Worm (Caenorhabditis elegans) whole organism, L3 larva: ENCODE results near the gene Y32B12B.1.

ENCODE experiments used
- ZK546.5 ChIP-seq: sonication (generic microtip); optimal IDR thresholded peaks from 2 replicates; lab custom pipeline; 2017; ENCODE audit warnings: missing biosample characterization, missing genetic modification characterization
- ama-1 ChIP-seq: fragments of 150-350 bp; optimal IDR thresholded peaks from 2 replicates; lab custom pipeline; 2018
- ceh-82 ChIP-seq: fragments of 150-350 bp; optimal IDR thresholded peaks from 2 replicates; lab custom pipeline; 2014; ENCODE audit warnings: missing biosample characterization, missing genetic modification characterization
- daf-12 ChIP-seq: fragments of 150-350 bp; optimal IDR thresholded peaks from 2 replicates; lab custom pipeline; 2014; ENCODE audit warnings: missing biosample characterization, missing genetic modification reagents, missing genetic modification characterization
- egl-27 ChIP-seq: sonication (generic microtip); optimal IDR thresholded peaks from 4 replicates; lab custom pipeline; 2017; ENCODE audit warnings: missing biosample characterization, missing genetic modification reagents, missing genetic modification characterization
- fkh-10 ChIP-seq: sonication (generic microtip); optimal IDR thresholded peaks from 2 replicates; lab custom pipeline; 2017; ENCODE audit warnings: missing biosample characterization, missing genetic modification reagents, missing genetic modification characterization
- lin-39 ChIP-seq: fragments of 150-350 bp; optimal IDR thresholded peaks from 2 replicates; lab custom pipeline; 2018; ENCODE audit warnings: missing biosample characterization, missing genetic modification reagents, missing genetic modification characterization
- nhr-23 ChIP-seq: fragments of 150-350 bp; optimal IDR thresholded peaks from 2 replicates; lab custom pipeline; 2014; ENCODE audit warnings: missing biosample characterization, missing genetic modification reagents, missing genetic modification characterization
- nhr-76 ChIP-seq: fragments of 150-350 bp; sonication (generic microtip); optimal IDR thresholded peaks from 5 replicates; lab custom pipeline; 2014; ENCODE audit warnings: missing biosample characterization, missing genetic modification characterization
- skn-1 ChIP-seq: fragments of 150-350 bp; optimal IDR thresholded peaks from 2 replicates; lab custom pipeline; 2014; ENCODE audit warnings: missing biosample characterization, missing genetic modification characterization
- snpc-4 ChIP-seq: fragments of 150-350 bp; optimal IDR thresholded peaks from 2 replicates; lab custom pipeline; 2014; ENCODE audit warnings: missing biosample characterization, missing genetic modification characterization
- unc-62 ChIP-seq: fragments of 150-350 bp; sonication (generic microtip); optimal IDR thresholded peaks from 4 replicates; lab custom pipeline; 2014; ENCODE audit warnings: missing biosample characterization, missing genetic modification reagents, missing genetic modification characterization
- ztf-11 ChIP-seq: fragments of 150-350 bp; optimal IDR thresholded peaks from 2 replicates; lab custom pipeline; 2014; ENCODE audit warnings: missing biosample characterization, missing genetic modification characterization

DNA sequence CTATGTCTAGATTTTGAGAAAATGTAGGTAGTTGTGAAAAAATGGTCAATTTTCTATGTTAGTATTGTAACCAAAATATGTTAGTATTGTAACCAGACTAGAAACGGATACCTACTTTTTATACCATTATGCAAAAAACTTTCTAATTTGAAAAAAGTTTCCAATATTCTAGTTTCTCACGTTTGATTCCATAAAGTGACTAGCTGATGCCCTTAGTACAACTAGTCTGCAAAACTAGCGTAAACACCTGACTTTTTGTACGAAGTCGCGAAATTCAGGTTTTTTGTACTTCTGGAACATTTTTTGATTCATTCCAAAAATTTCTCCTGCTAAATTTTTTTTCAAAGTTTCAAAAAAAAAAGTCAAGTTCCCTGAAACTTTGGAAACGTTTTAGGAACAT, 31.3 kb downstream of the Y32B12B.1 start:
- TF ChIP-seq nhr-23 (tag; lab: Kevin White, UChicago): no peak
- no peak for TF ChIP-seq ceh-82 (tag; lab: Kevin White, UChicago)
- no peak for TF ChIP-seq ztf-11 (tag; lab: Kevin White, UChicago)
- TF ChIP-seq ZK546.5 (tag; lab: Kevin White, UChicago): no peak
- no peak for TF ChIP-seq daf-12
- no peak for TF ChIP-seq snpc-4 (tag; lab: Kevin White, UChicago)
- no peak for TF ChIP-seq unc-62 (GFP tag; lab: Kevin White, UChicago)
- TF ChIP-seq fkh-10 (GFP tag; lab: Kevin White, UChicago): no peak
- no peak for TF ChIP-seq lin-39 (tag; lab: Kevin White, UChicago)
- TF ChIP-seq egl-27 (tag; lab: Kevin White, UChicago): no peak
- no peak for TF ChIP-seq skn-1 (tag; lab: Kevin White, UChicago)
- TF ChIP-seq ama-1 (lab: Kevin White, UChicago): no peak
- TF ChIP-seq nhr-76 (tag; lab: Kevin White, UChicago): no peak
